Fruit fly (Drosophila melanogaster): Measurements from ENCODE around the gene Hsp26.

Gene Hsp26

DNA sequence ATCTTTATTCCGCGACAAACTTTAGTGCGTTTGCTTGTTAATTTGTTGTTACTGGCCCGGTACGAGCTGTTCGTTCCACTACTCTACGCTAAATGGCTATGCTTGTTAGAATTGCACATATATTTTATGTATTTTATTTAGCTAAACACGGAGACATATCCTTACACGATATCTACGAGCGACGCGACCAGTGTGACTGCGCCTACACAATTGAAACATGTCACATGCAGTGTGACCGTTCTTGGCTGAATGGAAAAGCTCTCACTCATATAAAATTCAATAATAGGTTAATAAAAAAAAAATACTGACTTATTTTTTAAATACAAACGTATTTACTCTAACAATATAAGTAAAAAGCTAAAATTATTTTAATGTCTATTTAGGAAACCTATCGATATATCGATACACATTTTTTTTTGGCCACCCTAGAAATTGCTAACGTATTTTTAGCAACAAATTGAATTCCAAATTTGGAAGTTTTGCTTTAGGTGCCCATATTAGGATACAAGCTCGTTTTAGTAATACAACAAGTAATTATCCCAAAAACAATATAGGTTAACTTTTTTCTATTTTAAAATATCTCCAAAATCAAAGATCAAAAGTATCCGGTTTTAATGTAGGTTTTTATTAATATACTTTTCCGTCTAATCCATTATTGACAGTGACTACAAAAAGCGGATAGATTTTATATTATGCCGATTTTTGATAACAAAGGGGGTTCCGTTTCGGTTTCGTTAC lies 22.0 kb upstream of the Hsp26 start, which contains the start of gene CG4080 (continued):
- peak; percentile 3 for TF ChIP-seq CG12744 (GFP tag; optimal IDR thresholded peaks at IDR 0.05)
- no peak for TF ChIP-seq slp2 (GFP tag; optimal IDR thresholded peaks at IDR 0.05)
- TF ChIP-seq Lhr (GFP tag; optimal IDR thresholded peaks at IDR 0.05) = peak; percentile 81
- TF ChIP-seq MESR4 (GFP tag; optimal IDR thresholded peaks at IDR 0.05) = peak; percentile 89
- TF ChIP-seq schlank (tag; optimal IDR thresholded peaks at IDR 0.05) = no peak
- TF ChIP-seq dati (GFP tag; IDR thresholded peaks at IDR 0.05) = no peak
- no peak for TF ChIP-seq Eip74EF (GFP tag; optimal IDR thresholded peaks at IDR 0.05)
- TF ChIP-seq bigmax (GFP tag; optimal IDR thresholded peaks at IDR 0.05) = no peak
- peak; percentile 23 for TF ChIP-seq NfI (GFP tag; optimal IDR thresholded peaks at IDR 0.05)
- no peak for TF ChIP-seq Optix (GFP tag; IDR thresholded peaks at IDR 0.05)
- peak; percentile 7 for TF ChIP-seq MTF-1 (GFP tag; optimal IDR thresholded peaks at IDR 0.05; ENCODE audit: borderline replicate concordance)
- TF ChIP-seq Nf-YC (tag; optimal IDR thresholded peaks at IDR 0.05) = peak; percentile 44
- no peak for TF ChIP-seq CG16779 (GFP tag; IDR thresholded peaks at IDR 0.05)
- no peak for TF ChIP-seq CG14441 (GFP tag; IDR thresholded peaks at IDR 0.05)
- TF ChIP-seq CG2202 (tag; optimal IDR thresholded peaks at IDR 0.05) = no peak
- TF ChIP-seq CG9876 (GFP tag; optimal IDR thresholded peaks at IDR 0.05) = no peak
- TF ChIP-seq CG17385 (GFP tag; optimal IDR thresholded peaks at IDR 0.05) = peak; percentile 8
- TF ChIP-seq crp (GFP tag; optimal IDR thresholded peaks at IDR 0.05) = peak in 1 of 2 experiments; percentile 4
- no peak for TF ChIP-seq CG11695 (GFP tag; IDR thresholded peaks at IDR 0.05)
- TF ChIP-seq CG12659 (GFP tag; optimal IDR thresholded peaks at IDR 0.05) = peak; percentile 78
- TF ChIP-seq CG3407 (GFP tag; optimal IDR thresholded peaks at IDR 0.05) = no peak
- no peak for TF ChIP-seq tio (GFP tag; optimal IDR thresholded peaks at IDR 0.05)
- TF ChIP-seq Blimp-1 (GFP tag; optimal IDR thresholded peaks at IDR 0.05) = no peak
- TF ChIP-seq trem (tag; optimal IDR thresholded peaks at IDR 0.05) = peak; percentile 61
- peak; percentile 9 for TF ChIP-seq Hmx (GFP tag; optimal IDR thresholded peaks at IDR 0.05)
- TF ChIP-seq HmgZ (tag; optimal IDR thresholded peaks at IDR 0.05) = peak; percentile 63
- TF ChIP-seq ttk (GFP tag; IDR thresholded peaks at IDR 0.05) = no peak
- TF ChIP-seq Dll (GFP tag; IDR thresholded peaks at IDR 0.05; ENCODE audit: partially characterized antibody) = peak; percentile 89
- no peak for TF ChIP-seq pros (GFP tag; optimal IDR thresholded peaks at IDR 0.05)
- TF ChIP-seq chinmo (GFP tag; IDR thresholded peaks at IDR 0.05; ENCODE audit: partially characterized antibody) = peak; percentile 57; the same call in 1 of the 4 replicates
- no peak for TF ChIP-seq nau (GFP tag; optimal IDR thresholded peaks at IDR 0.05)
- peak; percentile 80 for TF ChIP-seq cg (GFP tag; optimal IDR thresholded peaks at IDR 0.05)
- TF ChIP-seq chm (GFP tag; IDR thresholded peaks at IDR 0.05) = peak; percentile 13; the same call in 1 of the 2 replicates
- TF ChIP-seq Sry-δ (GFP tag; optimal IDR thresholded peaks at IDR 0.05) = peak; percentile 67
- TF ChIP-seq repo (GFP tag; optimal IDR thresholded peaks at IDR 0.05) = no peak
- no peak for TF ChIP-seq CG11085 (GFP tag; IDR thresholded peaks at IDR 0.05)
- no peak for TF ChIP-seq CG10654 (GFP tag; optimal IDR thresholded peaks at IDR 0.05)
- no peak for TF ChIP-seq Chrac-16 (GFP tag; optimal IDR thresholded peaks at IDR 0.05)
- no peak for TF ChIP-seq TFAM (GFP tag; optimal IDR thresholded peaks at IDR 0.05)
- no peak for TF ChIP-seq kah (GFP tag; optimal IDR thresholded peaks at IDR 0.05)
- TF ChIP-seq Ravus (GFP tag; IDR thresholded peaks at IDR 0.05) = no peak
- peak; percentile 29 for TF ChIP-seq twi (tag; optimal IDR thresholded peaks at IDR 0.05)
- no peak for TF ChIP-seq CG1529 (GFP tag; optimal IDR thresholded peaks at IDR 0.05)
- 0 out of 2 replicates have a peak, but pooled peaks have one; percentile 44 for TF ChIP-seq CG31441 (GFP tag; IDR thresholded peaks at IDR 0.05)
- TF ChIP-seq zen2 (GFP tag; IDR thresholded peaks at IDR 0.05; ENCODE audit: partially characterized antibody) = no peak; the same call in 2 of the 3 replicates
- no peak for TF ChIP-seq CG4360 (GFP tag; IDR thresholded peaks at IDR 0.05)
- TF ChIP-seq Hmr (GFP tag; optimal IDR thresholded peaks at IDR 0.05) = peak; percentile 42
- no peak for TF ChIP-seq CG8359 (GFP tag; optimal IDR thresholded peaks at IDR 0.05; ENCODE audit: borderline replicate concordance)
